Fruit fly (Drosophila melanogaster) whole organism, embryonic: ENCODE measurements around the gene CG46304.

Experiments used
- ATbp ChIP-seq: fragments of 200-800 bp; sonication (Bioruptor generic); optimal IDR thresholded peaks from 2 replicates; lab custom pipeline; 2017; ENCODE audit warnings: missing biosample characterization, mild to moderate bottlenecking, missing genetic modification characterization, missing genetic modification reagents
- CG10274 ChIP-seq: fragments of 200-800 bp; sonication (Bioruptor generic); optimal IDR thresholded peaks from 3 replicates; lab custom pipeline; 2017; ENCODE audit warnings: missing biosample characterization, mild to moderate bottlenecking, missing genetic modification characterization
- CG13775 ChIP-seq: fragments of 200-800 bp; sonication (Bioruptor generic); optimal IDR thresholded peaks from 3 replicates; lab custom pipeline; 2017; ENCODE audit warnings: missing biosample characterization, mild to moderate bottlenecking, missing genetic modification characterization
- CG14710 ChIP-seq: fragments of 200-800 bp; sonication (Bioruptor generic); optimal IDR thresholded peaks from 3 replicates; lab custom pipeline; 2019; ENCODE audit warnings: missing biosample characterization, mild to moderate bottlenecking, missing genetic modification characterization, moderate library complexity
- CG1529 ChIP-seq: fragments of 200-800 bp; sonication (Bioruptor generic); optimal IDR thresholded peaks from 3 replicates; lab custom pipeline; 2018; ENCODE audit warnings: missing biosample characterization, missing genetic modification characterization
- CG1602 ChIP-seq: fragments of 200-800 bp; sonication (Bioruptor generic); optimal IDR thresholded peaks from 3 replicates; lab custom pipeline; 2016; ENCODE audit warnings: missing biosample characterization, missing genetic modification characterization
- CG17385 ChIP-seq: fragments of 200-800 bp; sonication (Bioruptor generic); optimal IDR thresholded peaks from 3 replicates; lab custom pipeline; 2018; ENCODE audit warnings: missing biosample characterization, mild to moderate bottlenecking, missing genetic modification characterization
- CG17802 ChIP-seq: fragments of 200-800 bp; sonication (Bioruptor generic); optimal IDR thresholded peaks from 2 replicates; lab custom pipeline; 2018; ENCODE audit warnings: missing biosample characterization, mild to moderate bottlenecking, missing genetic modification characterization, moderate library complexity
- CG2129 ChIP-seq: fragments of 200-800 bp; sonication (Bioruptor generic); IDR thresholded peaks from 2 replicates; pipeline ENCODE4 v1.3.6; 2022; ENCODE audit warnings: missing biosample characterization, missing genetic modification characterization; ENCODE audit not compliant: partially characterized antibody
- CG30020 ChIP-seq: fragments of 200-800 bp; optimal IDR thresholded peaks from 2 replicates; lab custom pipeline; 2019; ENCODE audit warnings: missing biosample characterization, mild to moderate bottlenecking, missing genetic modification characterization, moderate library complexity
- CG33213 ChIP-seq: fragments of 200-800 bp; sonication (Bioruptor generic); optimal IDR thresholded peaks from 3 replicates; lab custom pipeline; 2016; ENCODE audit warnings: missing biosample characterization, missing genetic modification characterization
- CG34224 ChIP-seq: fragments of 200-800 bp; sonication (Bioruptor generic); IDR thresholded peaks from 3 replicates; pipeline ENCODE4 v1.3.6; 2022; ENCODE audit warnings: missing biosample characterization, missing genetic modification characterization; ENCODE audit not compliant: partially characterized antibody
- CG34376 ChIP-seq: fragments of 200-800 bp; sonication (Bioruptor generic); optimal IDR thresholded peaks from 2 replicates; lab custom pipeline; 2018; ENCODE audit warnings: missing biosample characterization, mild to moderate bottlenecking, missing genetic modification characterization
- CG4820 ChIP-seq: fragments of 200-800 bp; sonication (Bioruptor generic); optimal IDR thresholded peaks from 3 replicates; lab custom pipeline; 2016; ENCODE audit warnings: missing biosample characterization, missing genetic modification characterization
- CG7839 ChIP-seq: fragments of 200-800 bp; sonication (Bioruptor generic); optimal IDR thresholded peaks from 3 replicates; lab custom pipeline; 2018; ENCODE audit warnings: missing biosample characterization, mild to moderate bottlenecking, missing genetic modification characterization, moderate library complexity
- CG7987 ChIP-seq: fragments of 200-800 bp; sonication (Bioruptor generic); optimal IDR thresholded peaks from 2 replicates; lab custom pipeline; 2018; ENCODE audit warnings: missing biosample characterization, mild to moderate bottlenecking, missing genetic modification characterization, moderate library complexity
- CG8281 ChIP-seq: fragments of 200-800 bp; sonication (Bioruptor generic); optimal IDR thresholded peaks from 2 replicates; lab custom pipeline; 2018; ENCODE audit warnings: missing biosample characterization, mild to moderate bottlenecking, missing genetic modification characterization, moderate library complexity
- CG8478 ChIP-seq: fragments of >200 bp; optimal IDR thresholded peaks from 2 replicates; lab custom pipeline; 2018
- CG8924 ChIP-seq: fragments of 200-800 bp; optimal IDR thresholded peaks from 3 replicates; lab custom pipeline; 2019; ENCODE audit warnings: missing biosample characterization, mild to moderate bottlenecking, missing genetic modification characterization, moderate library complexity
- CG9609 ChIP-seq: fragments of 200-800 bp; sonication (Bioruptor generic); optimal IDR thresholded peaks from 3 replicates; lab custom pipeline; 2016; ENCODE audit warnings: missing biosample characterization, missing genetic modification characterization
- CHES-1-like ChIP-seq: fragments of 200-800 bp; sonication (Bioruptor generic); optimal IDR thresholded peaks from 2 replicates; lab custom pipeline; 2016; ENCODE audit warnings: missing biosample characterization, missing genetic modification characterization
- Doc2 ChIP-seq: fragments of 200-800 bp; sonication (Bioruptor generic); IDR thresholded peaks from 2 replicates; pipeline ENCODE4 v1.3.6; 2022; ENCODE audit warnings: missing biosample characterization, missing genetic modification characterization
- Dref ChIP-seq: fragments of 200-800 bp; sonication (Bioruptor generic); IDR thresholded peaks from 2 replicates; pipeline ENCODE4 v1.3.6; 2022; ENCODE audit warnings: missing biosample characterization, missing genetic modification characterization
- Fer3 ChIP-seq: fragments of 200-800 bp; sonication (Bioruptor generic); optimal IDR thresholded peaks from 2 replicates; lab custom pipeline; 2018; ENCODE audit warnings: missing biosample characterization, mild to moderate bottlenecking, missing genetic modification characterization, moderate library complexity
- H15 ChIP-seq: fragments of 200-800 bp; sonication (Bioruptor generic); IDR thresholded peaks from 3 replicates; pipeline ENCODE4 v1.3.6; 2022; ENCODE audit warnings: missing biosample characterization, missing genetic modification characterization
- Lpt ChIP-seq: fragments of >200 bp; optimal IDR thresholded peaks from 2 replicates; lab custom pipeline; 2018; ENCODE audit warnings: missing biosample characterization, missing genetic modification characterization
- Ravus ChIP-seq: fragments of 200-800 bp; sonication (Bioruptor generic); IDR thresholded peaks from 2 replicates; pipeline ENCODE4 v1.3.6; 2022; ENCODE audit warnings: missing biosample characterization, missing genetic modification characterization
- ap ChIP-seq: fragments of 200-800 bp; sonication (Bioruptor generic); IDR thresholded peaks from 2 replicates; pipeline ENCODE4 v1.3.6; 2022; ENCODE audit warnings: missing biosample characterization, missing genetic modification characterization
- ash1 ChIP-seq: fragments of 200-800 bp; sonication (Bioruptor generic); optimal IDR thresholded peaks from 2 replicates; lab custom pipeline; 2018; ENCODE audit warnings: missing biosample characterization, mild to moderate bottlenecking, missing genetic modification characterization
- ato ChIP-seq: fragments of 200-800 bp; sonication (Bioruptor generic); IDR thresholded peaks from 2 replicates; pipeline ENCODE4 v1.3.6; 2022; ENCODE audit warnings: missing biosample characterization, missing genetic modification characterization; ENCODE audit not compliant: partially characterized antibody
- bsh ChIP-seq, 2 experiments: fragments of 200-800 bp; sonication (Bioruptor generic); optimal IDR thresholded peaks; 2 replicates each; lab custom pipeline; 2017 to 2018; ENCODE audit warnings: mild to moderate bottlenecking in 2 of 2, missing biosample characterization in 2 of 2, missing genetic modification characterization in 2 of 2, moderate library complexity in 1 of 2
- dan ChIP-seq: fragments of 200-800 bp; sonication (Bioruptor generic); IDR thresholded peaks from 2 replicates; pipeline ENCODE4 v1.3.6; 2022; ENCODE audit warnings: missing biosample characterization, missing genetic modification characterization
- exex ChIP-seq: fragments of 200-800 bp; sonication (Bioruptor generic); optimal IDR thresholded peaks from 4 replicates; lab custom pipeline; 2018; ENCODE audit warnings: missing biosample characterization, mild to moderate bottlenecking, missing genetic modification characterization, moderate library complexity
- gem ChIP-seq: fragments of 200-800 bp; sonication (Bioruptor generic); optimal IDR thresholded peaks from 2 replicates; lab custom pipeline; 2019; ENCODE audit warnings: missing biosample characterization, mild to moderate bottlenecking, missing genetic modification characterization, moderate library complexity
- h ChIP-seq: fragments of >200 bp; optimal IDR thresholded peaks from 2 replicates; lab custom pipeline; 2017
- her ChIP-seq: fragments of 200-800 bp; sonication (Bioruptor generic); optimal IDR thresholded peaks from 2 replicates; lab custom pipeline; 2016; ENCODE audit warnings: missing biosample characterization, missing genetic modification characterization
- hkb ChIP-seq, 2 experiments: fragments of 200-800 bp in 1 of 2; fragments of >200 bp in 1 of 2; sonication (Bioruptor generic) in 1 of 2; IDR thresholded peaks in 1 of 2; optimal IDR thresholded peaks in 1 of 2; 2 replicates each; pipeline versions ENCODE4 v1.3.6 to Lab custom; 2017 to 2022; ENCODE audit warnings: missing biosample characterization in 1 of 2, missing genetic modification characterization in 1 of 2
- kah ChIP-seq: fragments of 200-800 bp; sonication (Bioruptor generic); optimal IDR thresholded peaks from 2 replicates; lab custom pipeline; 2018; ENCODE audit warnings: missing biosample characterization, mild to moderate bottlenecking, missing genetic modification characterization
- klu ChIP-seq: fragments of 200-800 bp; sonication (Bioruptor generic); IDR thresholded peaks from 2 replicates; pipeline ENCODE4 v1.3.6; 2022; ENCODE audit warnings: missing biosample characterization, missing genetic modification characterization
- lola ChIP-seq, 3 experiments: fragments of >200 bp in 2 of 3; fragments of 200-800 bp in 1 of 3; sonication (Bioruptor generic) in 1 of 3; optimal IDR thresholded peaks; 2 replicates each; lab custom pipeline; 2017 to 2019; ENCODE audit warnings: missing biosample characterization in 3 of 3, missing genetic modification characterization in 3 of 3, mild to moderate bottlenecking in 1 of 3, moderate library complexity in 1 of 3
- nerfin-1 ChIP-seq: fragments of 200-800 bp; sonication (Bioruptor generic); optimal IDR thresholded peaks from 3 replicates; lab custom pipeline; 2019; ENCODE audit warnings: missing biosample characterization, mild to moderate bottlenecking, missing genetic modification characterization, moderate library complexity
- odd ChIP-seq: fragments of 200-800 bp; sonication (Bioruptor generic); optimal IDR thresholded peaks from 2 replicates; lab custom pipeline; 2017; ENCODE audit warnings: missing biosample characterization, mild to moderate bottlenecking, missing genetic modification characterization
- pnt ChIP-seq: fragments of 200-800 bp; sonication (Bioruptor generic); optimal IDR thresholded peaks from 3 replicates; lab custom pipeline; 2016; ENCODE audit warnings: missing biosample characterization, missing genetic modification characterization
- salm ChIP-seq: fragments of 200-800 bp; sonication (Bioruptor generic); optimal IDR thresholded peaks from 2 replicates; lab custom pipeline; 2018; ENCODE audit warnings: missing biosample characterization, mild to moderate bottlenecking, missing genetic modification characterization
- scrt ChIP-seq: fragments of 200-800 bp; sonication (Bioruptor generic); optimal IDR thresholded peaks from 2 replicates; lab custom pipeline; 2018; ENCODE audit warnings: missing biosample characterization, mild to moderate bottlenecking, missing genetic modification characterization, moderate library complexity
- sim ChIP-seq: fragments of 200-800 bp; sonication (Bioruptor generic); IDR thresholded peaks from 2 replicates; pipeline ENCODE4 v1.3.6; 2022; ENCODE audit warnings: missing biosample characterization, missing genetic modification characterization
- ssp ChIP-seq: fragments of 200-800 bp; sonication (Bioruptor generic); IDR thresholded peaks from 2 replicates; pipeline ENCODE4 v1.3.6; 2022; ENCODE audit warnings: missing biosample characterization, missing genetic modification characterization
- sug ChIP-seq: fragments of 200-800 bp; optimal IDR thresholded peaks from 2 replicates; lab custom pipeline; 2019; ENCODE audit warnings: missing biosample characterization, mild to moderate bottlenecking, missing genetic modification characterization, moderate library complexity
- wek ChIP-seq: fragments of 200-800 bp; sonication (Bioruptor generic); optimal IDR thresholded peaks from 3 replicates; lab custom pipeline; 2018; ENCODE audit warnings: missing biosample characterization, mild to moderate bottlenecking, missing genetic modification characterization, moderate library complexity
- zen2 ChIP-seq: fragments of 200-800 bp; sonication (Bioruptor generic); IDR thresholded peaks from 3 replicates; pipeline ENCODE4 v1.3.6; 2022; ENCODE audit warnings: missing biosample characterization, missing genetic modification characterization; ENCODE audit not compliant: partially characterized antibody

CG46304 gene

DNA sequence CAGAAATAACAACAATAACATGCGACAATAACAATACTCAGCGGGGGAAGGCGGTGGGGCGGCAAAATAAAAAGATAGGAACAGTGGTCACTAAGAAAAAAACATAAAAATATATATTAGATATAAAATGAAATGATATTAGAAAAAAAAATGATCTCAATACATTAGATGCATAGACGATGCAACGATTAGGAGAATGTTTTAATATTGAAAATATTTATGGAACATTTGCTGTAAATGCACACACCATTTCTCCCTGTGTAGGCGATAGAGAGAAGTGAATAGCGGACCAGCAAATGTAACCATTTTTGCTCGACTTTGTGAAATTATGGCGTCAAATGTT is 20.1 kb downstream of the CG46304 start (continued):
- TF ChIP-seq CG17385 (GFP tag; lab: Kevin White, UChicago) (peak; percentile 70), Lpt (GFP tag; lab: Kevin White, UChicago) (no peak), ato (GFP tag; lab: Robert Waterston, UW) (no peak), h (no peak), scrt (GFP tag; lab: Kevin White, UChicago) (peak; percentile 76), nerfin-1 (peak; percentile 0), CG1602 (GFP tag; lab: Kevin White, UChicago) (peak; percentile 53), CG33213 (GFP tag; lab: Kevin White, UChicago) (peak; percentile 42), H15 (GFP tag; lab: Robert Waterston, UW) (peak; percentile 81), zen2 (GFP tag; lab: Robert Waterston, UW) (no peak), dan (GFP tag; lab: Robert Waterston, UW) (peak; percentile 49), salm (peak; percentile 15), CG4820 (GFP tag; lab: Kevin White, UChicago) (peak; percentile 34), CG14710 (peak; percentile 47), bsh (GFP tag; optimal IDR thresholded peaks at IDR 0.05; lab: Kevin White, UChicago) (peak in 1 of 2 experiments; percentile 66), CG9609 (GFP tag; lab: Kevin White, UChicago) (peak; percentile 15), kah (GFP tag; lab: Kevin White, UChicago) (peak; percentile 21), lola (GFP tag; optimal IDR thresholded peaks at IDR 0.05; lab: Kevin White, UChicago) (peak in 1 of 3 experiments; percentile 6), CG8478 (lab: Kevin White, UChicago) (no peak), Fer3 (peak; percentile 94), her (GFP tag; lab: Kevin White, UChicago) (no peak), Doc2 (GFP tag; lab: Robert Waterston, UW) (peak; percentile 69; the same call in 1 of the 2 replicates), exex (peak; percentile 65), Dref (peak; percentile 35; the same call in 1 of the 2 replicates), ash1 (no peak), gem (peak; percentile 87), CG8924 (tag; lab: Kevin White, UChicago) (peak; percentile 77), odd (GFP tag; lab: Kevin White, UChicago) (peak; percentile 3), klu (GFP tag; lab: Robert Waterston, UW) (peak; percentile 80), ap (GFP tag; lab: Robert Waterston, UW) (peak; percentile 59), Ravus (GFP tag; lab: Robert Waterston, UW) (peak; percentile 73), ATbp (GFP tag; lab: Kevin White, UChicago) (peak; percentile 27), CG30020 (tag; lab: Kevin White, UChicago) (no peak), pnt (GFP tag; lab: Kevin White, UChicago) (no peak), wek (no peak), CHES-1-like (GFP tag; lab: Kevin White, UChicago) (no peak), CG17802 (tag; lab: Kevin White, UChicago) (peak; percentile 49), sim (GFP tag; lab: Robert Waterston, UW) (peak; percentile 49; the same call in 1 of the 2 replicates), ssp (GFP tag; lab: Robert Waterston, UW) (peak; percentile 80), CG1529 (GFP tag; lab: Kevin White, UChicago) (no peak), CG2129 (no peak), CG34376 (GFP tag; lab: Kevin White, UChicago) (peak; percentile 68), CG34224 (GFP tag; lab: Robert Waterston, UW) (no peak), CG8281 (tag; lab: Kevin White, UChicago) (peak; percentile 57), hkb (optimal IDR thresholded peaks at IDR 0.05; lab: Kevin White, UChicago) (no peak), hkb (GFP tag; IDR thresholded peaks at IDR 0.05; lab: Robert Waterston, UW) (peak; percentile 90), CG7839 (peak; percentile 86), sug (tag; lab: Kevin White, UChicago) (peak; percentile 87), CG7987 (GFP tag; lab: Kevin White, UChicago) (peak; percentile 62), CG13775 (peak; percentile 55), CG10274 (peak; percentile 56)
